Worm (Caenorhabditis elegans) whole organism, midembryonic: ENCODE results near the gene mut-15.
"Not testable (repeated sequence)": the region's sequence is repeated elsewhere in the genome, so short reads cannot be mapped to it uniquely, and the experiment has no call there.

Experiments
- T22C8.4 ChIP-seq: fragments of 200-800 bp; sonication (Bioruptor generic); IDR thresholded peaks from 2 replicates; pipeline ENCODE4 v1.3.6; 2022; ENCODE audit warnings: missing genetic modification characterization, missing compliant biosample characterization
- cog-1 ChIP-seq: sonication (generic microtip); optimal IDR thresholded peaks from 2 replicates; lab custom pipeline; 2016; ENCODE audit warnings: missing genetic modification characterization, missing compliant biosample characterization
- flt-1 ChIP-seq: fragments of 200-800 bp; sonication (Bioruptor generic); IDR thresholded peaks from 2 replicates; pipeline ENCODE4 v1.3.6; 2022; ENCODE audit warnings: missing genetic modification characterization, missing compliant biosample characterization
- klf-2 ChIP-seq: fragments of 200-800 bp; sonication (Bioruptor generic); conservative IDR thresholded peaks from 2 replicates; pipeline ENCODE4 v1.3.6; 2022; ENCODE audit warnings: missing genetic modification reagents, missing genetic modification characterization, missing compliant biosample characterization
- med-1 ChIP-seq: sonication (generic microtip); optimal IDR thresholded peaks from 2 replicates; lab custom pipeline; 2017; ENCODE audit warnings: missing genetic modification characterization, mild to moderate bottlenecking, missing compliant biosample characterization, antibody characterized with exemption, missing genetic modification reagents; ENCODE audit not compliant: insufficient read depth
- ref-1 ChIP-seq: fragments of 200-800 bp; sonication (Bioruptor generic); conservative IDR thresholded peaks from 2 replicates; pipeline ENCODE4 v1.3.6; 2022; ENCODE audit warnings: missing genetic modification reagents, missing genetic modification characterization, missing compliant biosample characterization
- tab-1 ChIP-seq: fragments of 200-800 bp; sonication (Bioruptor generic); IDR thresholded peaks from 2 replicates; pipeline ENCODE4 v1.3.6; 2022; ENCODE audit warnings: missing genetic modification characterization, missing compliant biosample characterization
- ztf-23 ChIP-seq: fragments of 200-800 bp; sonication (Bioruptor generic); IDR thresholded peaks from 2 replicates; pipeline ENCODE4 v1.3.6; 2022; ENCODE audit warnings: missing genetic modification reagents, missing genetic modification characterization, missing compliant biosample characterization
- ztf-29 ChIP-seq: fragments of 200-800 bp; sonication (Bioruptor generic); IDR thresholded peaks from 2 replicates; pipeline ENCODE4 v1.3.6; 2022; ENCODE audit warnings: missing genetic modification reagents, missing genetic modification characterization, missing compliant biosample characterization

mut-15 gene

DNA sequence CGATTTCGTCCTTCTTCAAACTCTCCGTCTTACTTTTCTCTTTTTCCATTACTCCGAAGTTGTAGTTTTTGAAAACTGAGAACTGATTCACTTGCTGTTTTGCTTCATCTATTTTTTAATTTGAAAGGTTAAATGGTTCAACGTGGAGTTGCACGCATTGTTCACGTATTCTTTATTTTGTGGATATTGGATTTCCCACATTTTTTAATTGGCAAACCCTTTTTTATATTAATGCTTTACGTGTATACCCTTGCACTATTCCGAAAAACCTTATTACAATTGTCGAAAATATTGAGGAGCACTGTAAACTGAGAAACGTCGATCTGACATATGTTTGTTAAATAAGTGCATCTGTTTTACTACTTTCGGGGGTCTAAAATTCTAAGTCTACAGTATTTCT lies 34.4 kb downstream of the mut-15 start, which contains the start of gene melo-3:
TSS of gene melo-3 (minus strand) at position 101 of the 400 bp plus-strand sequence.
- TF ChIP-seq tab-1 (GFP tag; lab: Robert Waterston, UW); flt-1; cog-1 (tag; lab: Kevin White, UChicago): not testable (repeated sequence)

DNA sequence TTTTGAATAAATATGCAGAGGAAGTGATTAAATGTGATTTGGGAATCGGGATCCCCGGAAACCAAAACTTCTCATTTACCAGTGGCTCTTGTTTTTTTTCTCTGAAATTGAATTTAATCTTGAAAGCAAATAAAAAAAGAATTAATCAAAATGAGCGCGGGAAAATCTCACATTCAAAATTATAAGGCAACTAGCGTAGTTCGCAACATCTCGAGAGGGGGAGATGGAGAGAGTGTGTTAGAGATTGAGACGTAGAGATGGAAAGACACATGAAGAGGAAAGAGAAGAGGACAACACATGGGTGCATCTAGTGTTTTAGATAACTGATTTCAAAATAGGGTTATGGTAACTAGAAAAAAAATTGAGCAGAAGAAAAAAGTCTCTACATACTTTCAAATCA lies 45.8 kb downstream of the mut-15 start, which contains the start of gene sdc-3:
TSS of gene sdc-3 (minus strand) at position 101 of the 400 bp plus-strand sequence.
- no peak for TF ChIP-seq ref-1 (GFP tag; lab: Robert Waterston, UW)
- TF ChIP-seq T22C8.4 (GFP tag; lab: Robert Waterston, UW) = no peak
- no peak for TF ChIP-seq tab-1 (GFP tag; lab: Robert Waterston, UW)
- TF ChIP-seq flt-1 = no peak
- no peak for TF ChIP-seq cog-1 (tag; lab: Kevin White, UChicago)
- TF ChIP-seq ztf-29 (GFP tag; lab: Robert Waterston, UW) = no peak
- no peak for TF ChIP-seq klf-2 (GFP tag; lab: Robert Waterston, UW)
- TF ChIP-seq med-1 (GFP tag; lab: Kevin White, UChicago) = no peak
- TF ChIP-seq ztf-23 = no peak

DNA sequence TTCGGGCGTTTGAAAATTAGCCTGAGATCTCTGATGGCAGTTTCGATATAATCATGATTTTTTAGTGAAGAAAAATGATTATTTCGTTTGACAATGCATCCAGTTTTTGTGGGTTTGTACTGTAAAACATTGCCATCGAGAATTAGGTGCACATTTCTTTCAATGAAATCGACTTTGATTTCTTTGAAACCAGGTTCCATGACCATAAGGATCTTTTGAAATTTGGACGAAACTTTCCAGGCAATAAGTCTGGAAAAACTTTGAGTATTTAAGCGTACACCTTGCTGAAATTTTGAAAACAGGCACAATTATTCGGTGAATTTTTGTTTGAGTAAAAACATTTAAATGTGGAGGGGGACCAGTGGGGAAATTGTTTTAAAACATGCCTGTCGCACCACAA lies 49.4 kb downstream of the mut-15 start:
- no peak for TF ChIP-seq cog-1 (tag; lab: Kevin White, UChicago)
- TF ChIP-seq tab-1 (GFP tag; lab: Robert Waterston, UW) = no peak

DNA sequence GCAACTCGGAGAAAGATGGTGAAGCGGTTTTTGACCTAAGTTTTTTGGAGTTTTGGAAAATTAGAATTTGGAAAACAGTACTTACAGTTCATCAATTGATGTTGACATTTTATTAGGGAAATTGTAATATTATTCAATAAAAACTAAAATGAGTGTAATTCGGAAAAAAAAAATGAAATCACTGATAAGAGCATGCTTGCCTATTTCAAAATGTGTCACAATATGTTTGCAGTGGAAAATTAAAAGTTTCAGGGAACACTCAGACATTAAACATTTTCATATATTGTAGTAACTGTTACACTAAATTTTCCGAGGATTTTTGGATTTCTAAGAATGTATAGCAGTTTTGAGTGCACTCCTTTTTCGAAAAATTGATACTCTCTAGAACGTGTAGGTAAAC lies 50.0 kb downstream of the mut-15 start, which contains the start of the genes fbxa-82 and C25D7.5:
TSS of gene fbxa-82 (minus strand) at position 163 of the 400 bp plus-strand sequence.
TSS of gene C25D7.5 (plus strand) at position 283 of the 400 bp plus-strand sequence.
- no peak for TF ChIP-seq ztf-23
- no peak for TF ChIP-seq klf-2 (GFP tag; lab: Robert Waterston, UW)
- no peak for TF ChIP-seq med-1 (GFP tag; lab: Kevin White, UChicago)
- no peak for TF ChIP-seq flt-1
- no peak for TF ChIP-seq T22C8.4 (GFP tag; lab: Robert Waterston, UW)
- TF ChIP-seq cog-1 (tag; lab: Kevin White, UChicago) = no peak
